Worm (Caenorhabditis elegans) whole organism, late embryonic: ENCODE measurements around the gene nhr-14.

ENCODE experiments used
- F13H6.1 ChIP-seq: sonication (generic microtip); optimal IDR thresholded peaks from 2 replicates; lab custom pipeline; 2016; ENCODE audit warnings: missing genetic modification characterization, missing compliant biosample characterization
- ama-1 ChIP-seq: fragments of 150-350 bp; optimal IDR thresholded peaks from 2 replicates; lab custom pipeline; 2014
- ceh-30 ChIP-seq: fragments of 150-350 bp; optimal IDR thresholded peaks from 2 replicates; lab custom pipeline; 2014; ENCODE audit warnings: missing biosample characterization, missing genetic modification characterization
- ceh-31 ChIP-seq: sonication (generic microtip); optimal IDR thresholded peaks from 2 replicates; lab custom pipeline; 2016; ENCODE audit warnings: missing genetic modification characterization, missing compliant biosample characterization
- ceh-34 ChIP-seq: sonication (generic microtip); optimal IDR thresholded peaks from 2 replicates; lab custom pipeline; 2016; ENCODE audit warnings: mild to moderate bottlenecking, missing genetic modification characterization, missing compliant biosample characterization
- che-1 ChIP-seq: sonication (generic microtip); optimal IDR thresholded peaks from 2 replicates; lab custom pipeline; 2016; ENCODE audit warnings: mild to moderate bottlenecking, missing genetic modification characterization, missing compliant biosample characterization
- elt-2 ChIP-seq: sonication (generic microtip); optimal IDR thresholded peaks from 2 replicates; lab custom pipeline; 2016; ENCODE audit warnings: missing genetic modification reagents, missing genetic modification characterization, missing compliant biosample characterization
- ets-4 ChIP-seq: sonication (generic microtip); optimal IDR thresholded peaks from 2 replicates; lab custom pipeline; 2016; ENCODE audit warnings: missing genetic modification characterization, missing compliant biosample characterization
- lin-11 ChIP-seq: fragments of 200-800 bp; sonication (Bioruptor generic); optimal IDR thresholded peaks from 2 replicates; lab custom pipeline; 2018; ENCODE audit warnings: mild to moderate bottlenecking, missing genetic modification characterization, missing compliant biosample characterization
- nhr-11 ChIP-seq: fragments of 150-350 bp; optimal IDR thresholded peaks from 2 replicates; lab custom pipeline; 2014; ENCODE audit warnings: missing biosample characterization, missing genetic modification characterization
- pha-4 ChIP-seq: fragments of 150-350 bp; optimal IDR thresholded peaks from 2 replicates; lab custom pipeline; 2018; ENCODE audit warnings: missing biosample characterization, missing genetic modification reagents, missing genetic modification characterization
- pqm-1 ChIP-seq: sonication (generic microtip); optimal IDR thresholded peaks from 2 replicates; lab custom pipeline; 2016; ENCODE audit warnings: missing genetic modification characterization, missing compliant biosample characterization
- ztf-16 ChIP-seq: sonication (generic microtip); optimal IDR thresholded peaks from 2 replicates; lab custom pipeline; 2017; ENCODE audit warnings: missing genetic modification characterization, missing compliant biosample characterization

- no peak for TF ChIP-seq nhr-11 (tag; lab: Kevin White, UChicago)
- TF ChIP-seq elt-2 (tag; lab: Kevin White, UChicago): no peak
- TF ChIP-seq ama-1: no peak
- TF ChIP-seq pqm-1: no peak
- no peak for TF ChIP-seq lin-11 (tag; lab: Kevin White, UChicago)
- TF ChIP-seq ceh-31 (tag; lab: Kevin White, UChicago): no peak
- no peak for TF ChIP-seq ztf-16 (tag; lab: Kevin White, UChicago)
- no peak for TF ChIP-seq ceh-34
- no peak for TF ChIP-seq ets-4
- TF ChIP-seq che-1 (tag; lab: Kevin White, UChicago): no peak
- TF ChIP-seq pha-4 (tag; lab: Kevin White, UChicago): no peak
- no peak for TF ChIP-seq ceh-30 (tag; lab: Kevin White, UChicago)
- no peak for TF ChIP-seq F13H6.1 (tag; lab: Kevin White, UChicago)
These were observed 15.0 kb downstream of the nhr-14 start for ce11 chrX:8460958-8461357.
